Fruit fly (Drosophila melanogaster) whole organism, prepupa: ENCODE data around the gene Cyp4d2.

Source experiments
- CG10631 ChIP-seq: fragments of 200-800 bp; sonication (Bioruptor generic); optimal IDR thresholded peaks from 2 replicates; lab custom pipeline; 2016; ENCODE audit warnings: missing biosample characterization, missing genetic modification characterization
- CG11294 ChIP-seq: fragments of 200-800 bp; sonication (Bioruptor generic); IDR thresholded peaks from 2 replicates; pipeline ENCODE4 v1.3.6; 2022; ENCODE audit warnings: missing biosample characterization, missing genetic modification characterization
- CG11762 ChIP-seq: fragments of 200-800 bp; sonication (Bioruptor generic); optimal IDR thresholded peaks from 3 replicates; lab custom pipeline; 2016; ENCODE audit warnings: missing biosample characterization, missing genetic modification characterization; ENCODE audit not compliant: insufficient read depth
- CG15336 ChIP-seq: fragments of 200-800 bp; sonication (Bioruptor generic); IDR thresholded peaks from 2 replicates; pipeline ENCODE4 v1.3.6; 2022; ENCODE audit warnings: missing biosample characterization, missing genetic modification characterization
- CG1621 ChIP-seq: fragments of 200-800 bp; sonication (Bioruptor generic); optimal IDR thresholded peaks from 3 replicates; lab custom pipeline; 2018; ENCODE audit warnings: missing biosample characterization, mild to moderate bottlenecking, missing genetic modification characterization
- CG3032 ChIP-seq: fragments of 200-800 bp; optimal IDR thresholded peaks from 2 replicates; lab custom pipeline; 2019; ENCODE audit warnings: missing biosample characterization, mild to moderate bottlenecking, missing genetic modification characterization, moderate library complexity
- CG3919 ChIP-seq: fragments of 200-800 bp; sonication (Bioruptor generic); optimal IDR thresholded peaks from 3 replicates; lab custom pipeline; 2016; ENCODE audit warnings: missing biosample characterization, missing genetic modification characterization
- CG6163 ChIP-seq: fragments of 200-800 bp; sonication (Bioruptor generic); IDR thresholded peaks from 3 replicates; pipeline ENCODE4 v1.3.6; 2022; ENCODE audit warnings: missing biosample characterization, missing genetic modification characterization
- CG6276 ChIP-seq: fragments of 200-800 bp; sonication (Bioruptor generic); optimal IDR thresholded peaks from 2 replicates; lab custom pipeline; 2017; ENCODE audit warnings: missing biosample characterization, mild to moderate bottlenecking, missing genetic modification characterization
- CG6808 ChIP-seq: fragments of 200-800 bp; sonication (Bioruptor generic); optimal IDR thresholded peaks from 3 replicates; lab custom pipeline; 2017; ENCODE audit warnings: missing biosample characterization, missing genetic modification characterization, mild to moderate bottlenecking, moderate library complexity, missing genetic modification reagents
- CG7368 ChIP-seq: fragments of 200-800 bp; sonication (Bioruptor generic); optimal IDR thresholded peaks from 3 replicates; lab custom pipeline; 2016; ENCODE audit warnings: missing biosample characterization, missing genetic modification characterization
- CG8119 ChIP-seq: fragments of 200-800 bp; sonication (Bioruptor generic); IDR thresholded peaks from 3 replicates; pipeline ENCODE4 v1.3.6; 2022; ENCODE audit warnings: missing biosample characterization, missing genetic modification characterization
- CG8319 ChIP-seq: fragments of 200-800 bp; sonication (Bioruptor generic); optimal IDR thresholded peaks from 3 replicates; lab custom pipeline; 2016; ENCODE audit warnings: missing biosample characterization, missing genetic modification characterization
- CG8632 ChIP-seq: fragments of 200-800 bp; sonication (Bioruptor generic); optimal IDR thresholded peaks from 3 replicates; lab custom pipeline; 2016; ENCODE audit warnings: missing biosample characterization, missing genetic modification characterization
- CG9139 ChIP-seq: fragments of 200-800 bp; sonication (Bioruptor generic); optimal IDR thresholded peaks from 3 replicates; lab custom pipeline; 2017; ENCODE audit warnings: missing biosample characterization, mild to moderate bottlenecking, missing genetic modification characterization
- Eip78C ChIP-seq: fragments of 200-800 bp; sonication (Bioruptor generic); peaks from one replicate; lab custom pipeline; 2016; ENCODE audit warnings: missing biosample characterization, missing genetic modification characterization
- Eip93F ChIP-seq: fragments of 200-800 bp; sonication (Bioruptor generic); optimal IDR thresholded peaks from 2 replicates; lab custom pipeline; 2016; ENCODE audit warnings: missing biosample characterization, mild to moderate bottlenecking, missing genetic modification characterization
- Ets21C ChIP-seq: fragments of 200-800 bp; sonication (Bioruptor generic); optimal IDR thresholded peaks from 3 replicates; lab custom pipeline; 2016; ENCODE audit warnings: missing biosample characterization, missing genetic modification characterization
- Ets96B ChIP-seq: fragments of 200-800 bp; optimal IDR thresholded peaks from 2 replicates; lab custom pipeline; 2019; ENCODE audit warnings: missing biosample characterization, mild to moderate bottlenecking, missing genetic modification characterization, moderate library complexity
- Hr38 ChIP-seq: sonication (Bioruptor generic); optimal IDR thresholded peaks from 2 replicates; lab custom pipeline; 2016; ENCODE audit warnings: missing biosample characterization, missing genetic modification characterization
- Hr39 ChIP-seq: fragments of 200-800 bp; sonication (Bioruptor generic); optimal IDR thresholded peaks from 2 replicates; lab custom pipeline; 2016; ENCODE audit warnings: missing biosample characterization, missing genetic modification characterization
- Hr4 ChIP-seq: fragments of 200-800 bp; sonication (Bioruptor generic); optimal IDR thresholded peaks from 3 replicates; lab custom pipeline; 2016; ENCODE audit warnings: missing biosample characterization, missing genetic modification characterization
- Lpt ChIP-seq: fragments of 200-800 bp; sonication (Bioruptor generic); optimal IDR thresholded peaks from 3 replicates; lab custom pipeline; 2016; ENCODE audit warnings: missing biosample characterization, missing genetic modification characterization
- Sox102F ChIP-seq: fragments of 200-800 bp; sonication (Bioruptor generic); optimal IDR thresholded peaks from 2 replicates; lab custom pipeline; 2016; ENCODE audit warnings: missing biosample characterization, mild to moderate bottlenecking, missing genetic modification characterization
- Sox14 ChIP-seq: fragments of 200-800 bp; sonication (Bioruptor generic); optimal IDR thresholded peaks from 3 replicates; lab custom pipeline; 2016; ENCODE audit warnings: missing biosample characterization, missing genetic modification characterization
- Sox15 ChIP-seq: fragments of 200-800 bp; sonication (Bioruptor generic); optimal IDR thresholded peaks from 3 replicates; lab custom pipeline; 2016; ENCODE audit warnings: missing biosample characterization, missing genetic modification characterization
- achi ChIP-seq: fragments of 200-800 bp; sonication (Bioruptor generic); optimal IDR thresholded peaks from 3 replicates; lab custom pipeline; 2016; ENCODE audit warnings: missing biosample characterization, missing genetic modification characterization
- cyc ChIP-seq: fragments of 200-800 bp; sonication (Bioruptor generic); optimal IDR thresholded peaks from 3 replicates; lab custom pipeline; 2016; ENCODE audit warnings: missing biosample characterization, missing genetic modification characterization
- dac ChIP-seq: fragments of 200-800 bp; sonication (Bioruptor generic); optimal IDR thresholded peaks from 2 replicates; lab custom pipeline; 2017; ENCODE audit warnings: missing biosample characterization, mild to moderate bottlenecking, missing genetic modification characterization
- dsx ChIP-seq: fragments of 200-800 bp; optimal IDR thresholded peaks from 3 replicates; lab custom pipeline; 2019; ENCODE audit warnings: missing biosample characterization, mild to moderate bottlenecking, missing genetic modification characterization, moderate library complexity; ENCODE audit not compliant: poor library complexity, severe bottlenecking
- esn ChIP-seq: fragments of 200-800 bp; sonication (Bioruptor generic); optimal IDR thresholded peaks from 2 replicates; lab custom pipeline; 2016; ENCODE audit warnings: missing biosample characterization, mild to moderate bottlenecking, missing genetic modification characterization, moderate library complexity
- salr ChIP-seq, 2 experiments: fragments of 200-800 bp; sonication (Bioruptor generic); optimal IDR thresholded peaks; 3 replicates each; lab custom pipeline; 2016 to 2018; ENCODE audit warnings: missing biosample characterization in 2 of 2, missing genetic modification characterization in 2 of 2, mild to moderate bottlenecking in 1 of 2
- ss ChIP-seq, 2 experiments: fragments of 200-800 bp; sonication (Bioruptor generic); optimal IDR thresholded peaks; 2 replicates in 1 of 2; 3 replicates in 1 of 2; lab custom pipeline; 2017 to 2018; ENCODE audit warnings: mild to moderate bottlenecking in 2 of 2, missing biosample characterization in 2 of 2, missing genetic modification characterization in 2 of 2, moderate library complexity in 1 of 2
- svp ChIP-seq: fragments of 200-800 bp; sonication (Bioruptor generic); peaks from one replicate; lab custom pipeline; 2016; ENCODE audit warnings: missing biosample characterization, missing genetic modification characterization
- topi ChIP-seq: fragments of 200-800 bp; sonication (Bioruptor generic); optimal IDR thresholded peaks from 3 replicates; lab custom pipeline; 2016; ENCODE audit warnings: missing biosample characterization, missing genetic modification characterization

Cyp4d2 gene

dm6 chrX:2168485-2169199, 7.2 kb upstream of the Cyp4d2 start:
- TF ChIP-seq achi (GFP tag; lab: Kevin White, UChicago) (no peak), CG3919 (GFP tag; lab: Kevin White, UChicago) (no peak), Ets96B (tag; lab: Kevin White, UChicago) (no peak), ss (GFP tag; optimal IDR thresholded peaks at IDR 0.05; lab: Kevin White, UChicago) (no peak), Hr4 (GFP tag; lab: Kevin White, UChicago) (no peak), CG11294 (GFP tag; lab: Robert Waterston, UW) (no peak), CG15336 (GFP tag; lab: Robert Waterston, UW) (no peak), Sox14 (GFP tag; lab: Kevin White, UChicago) (no peak), Sox15 (GFP tag; lab: Kevin White, UChicago) (no peak), Sox102F (GFP tag; lab: Kevin White, UChicago) (no peak), dac (no peak), Hr38 (no peak)

- TF ChIP-seq dac (no peak), Eip93F (GFP tag; lab: Kevin White, UChicago) (no peak)
These were observed 5.4 kb upstream of the Cyp4d2 start for dm6 chrX:2170424-2170823.

dm6 chrX:2172420-2172827, 3.4 kb upstream of the Cyp4d2 start, which contains the start of gene ND-B14.5A:
TSS of gene ND-B14.5A (plus strand) at chrX:2172526.
- no peak for TF ChIP-seq CG8632 (GFP tag; lab: Kevin White, UChicago)
- peak; percentile 23 for TF ChIP-seq esn
- TF ChIP-seq Sox102F (GFP tag; lab: Kevin White, UChicago) = no peak
- no peak for TF ChIP-seq Hr39 (GFP tag; lab: Kevin White, UChicago)
- TF ChIP-seq, all 60 proteins: peak for 1

- TF ChIP-seq dsx (GFP tag; lab: Kevin White, UChicago) (no peak), svp (GFP tag; lab: Kevin White, UChicago) (peak; percentile 84)
These were observed 476 bp upstream of the Cyp4d2 start, which contains the start of gene Cyp4d14 for dm6 chrX:2175265-2175795. TSS of gene Cyp4d14 (minus strand) at chrX:2175315.

- TF ChIP-seq Ets21C (GFP tag; lab: Kevin White, UChicago) = no peak
- TF ChIP-seq CG3032 (tag; lab: Kevin White, UChicago) = no peak
- TF ChIP-seq CG6276 (GFP tag; lab: Kevin White, UChicago) = no peak
- no peak for TF ChIP-seq CG6163 (GFP tag; lab: Robert Waterston, UW)
- no peak for TF ChIP-seq esn
- no peak for TF ChIP-seq svp (GFP tag; lab: Kevin White, UChicago)
- TF ChIP-seq CG8632 (GFP tag; lab: Kevin White, UChicago) = no peak
- TF ChIP-seq CG8319 (GFP tag; lab: Kevin White, UChicago) = no peak
- TF ChIP-seq CG11762 (GFP tag; lab: Kevin White, UChicago) = no peak
- no peak for TF ChIP-seq Lpt (GFP tag; lab: Kevin White, UChicago)
These were observed 3.0 kb downstream of the Cyp4d2 start, which contains the start of gene Cyp4ae1 for dm6 chrX:2178802-2179201. TSS of gene Cyp4ae1 (plus strand) at chrX:2179007.

dm6 chrX:2180750-2181261, 5.0 kb downstream of the Cyp4d2 start, which contains the start of gene pn:
TSS of gene pn (plus strand) at chrX:2181211.
- TF ChIP-seq esn = peak; percentile 9
- peak; percentile 78 for TF ChIP-seq svp (GFP tag; lab: Kevin White, UChicago)
- TF ChIP-seq CG3032 (tag; lab: Kevin White, UChicago) = peak; percentile 2
- no peak for TF ChIP-seq topi (GFP tag; lab: Kevin White, UChicago)

dm6 chrX:2184563-2184962, 8.8 kb downstream of the Cyp4d2 start, which contains the start of the genes Nmd3 and CG17776:
TSS of gene Nmd3 (minus strand) at chrX:2184668.
TSS of gene CG17776 (plus strand) at chrX:2184725.
- TF ChIP-seq Sox14 (GFP tag; lab: Kevin White, UChicago) (peak; percentile 15), salr (GFP tag; optimal IDR thresholded peaks at IDR 0.05; lab: Kevin White, UChicago) (no peak), CG6163 (GFP tag; lab: Robert Waterston, UW) (no peak), CG6808 (GFP tag; lab: Kevin White, UChicago) (no peak), CG10631 (GFP tag; lab: Kevin White, UChicago) (no peak), svp (GFP tag; lab: Kevin White, UChicago) (peak; percentile 28), CG3032 (tag; lab: Kevin White, UChicago) (peak; percentile 12), cyc (peak; percentile 32), CG8119 (GFP tag; lab: Robert Waterston, UW) (no peak), esn (peak; percentile 1), CG7368 (GFP tag; lab: Kevin White, UChicago) (no peak), CG9139 (GFP tag; lab: Kevin White, UChicago) (no peak), Eip78C (GFP tag; lab: Kevin White, UChicago) (no peak), CG1621 (tag; lab: Kevin White, UChicago) (peak; percentile 81)
